Fruit fly (Drosophila melanogaster) S2 (cell line): ENCODE measurements around the gene Sqor.

Source experiments
- CG8478 ChIP-seq: fragments of >200 bp; optimal IDR thresholded peaks from 2 replicates; lab custom pipeline; 2018
- CTCF ChIP-seq, 2 experiments: fragments of >200 bp; optimal IDR thresholded peaks; 2 replicates each; lab custom pipeline; 2018

DNA sequence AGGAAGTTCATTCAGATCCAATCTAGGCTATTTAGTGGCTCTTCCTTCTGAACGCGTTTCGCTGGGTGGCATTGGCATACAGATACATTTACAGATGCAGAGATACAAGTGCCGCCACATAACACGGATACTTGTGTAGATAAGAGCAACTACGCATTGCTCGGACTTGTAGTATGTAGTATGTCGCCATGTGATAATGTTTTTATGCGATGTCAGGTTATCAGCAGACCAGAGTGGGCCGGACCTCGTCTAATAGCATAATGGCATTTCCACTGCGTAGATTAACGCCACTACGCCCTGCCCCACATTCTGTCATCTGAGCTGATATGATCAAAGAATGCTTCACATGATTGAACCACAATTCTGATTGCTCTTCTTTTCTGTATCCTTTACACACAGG, 18.2 kb upstream of the Sqor start:
- TF ChIP-seq CG8478 (lab: Kevin White, UChicago) (no peak), CTCF (optimal IDR thresholded peaks at IDR 0.05; lab: Kevin White, UChicago) (no peak)
